Fruit fly (Drosophila melanogaster) whole organism, embryonic: ENCODE data around the gene dpr9.

ENCODE experiments used
- Atf6 ChIP-seq: fragments of 200-800 bp; sonication (Bioruptor generic); IDR thresholded peaks from 2 replicates; pipeline ENCODE4 v1.3.6; 2022; ENCODE audit warnings: missing biosample characterization, missing genetic modification characterization
- BtbVII ChIP-seq: fragments of 200-800 bp; sonication (Bioruptor generic); optimal IDR thresholded peaks from 3 replicates; lab custom pipeline; 2017; ENCODE audit warnings: missing biosample characterization, mild to moderate bottlenecking, missing genetic modification characterization
- CG10543 ChIP-seq: fragments of 200-800 bp; sonication (Bioruptor generic); optimal IDR thresholded peaks from 3 replicates; lab custom pipeline; 2017; ENCODE audit warnings: missing biosample characterization, mild to moderate bottlenecking, missing genetic modification characterization, moderate library complexity
- CG11504 ChIP-seq: fragments of 200-800 bp; sonication (Bioruptor generic); optimal IDR thresholded peaks from 3 replicates; lab custom pipeline; 2019; ENCODE audit warnings: missing biosample characterization, mild to moderate bottlenecking, missing genetic modification characterization, moderate library complexity
- CG12769 ChIP-seq: fragments of 200-800 bp; sonication (Bioruptor generic); optimal IDR thresholded peaks from 2 replicates; lab custom pipeline; 2019; ENCODE audit warnings: missing biosample characterization, mild to moderate bottlenecking, missing genetic modification characterization, moderate library complexity
- CG12942 ChIP-seq: fragments of 200-800 bp; sonication (Bioruptor generic); optimal IDR thresholded peaks from 3 replicates; lab custom pipeline; 2016; ENCODE audit warnings: missing biosample characterization, missing genetic modification characterization
- CG15696 ChIP-seq: fragments of 200-800 bp; sonication (Bioruptor generic); optimal IDR thresholded peaks from 2 replicates; lab custom pipeline; 2019; ENCODE audit warnings: missing biosample characterization, mild to moderate bottlenecking, missing genetic modification characterization, moderate library complexity
- CG18599 ChIP-seq: fragments of 200-800 bp; sonication (Bioruptor generic); optimal IDR thresholded peaks from 3 replicates; lab custom pipeline; 2017; ENCODE audit warnings: missing biosample characterization, missing genetic modification characterization, mild to moderate bottlenecking, moderate library complexity, missing genetic modification reagents
- CG30431 ChIP-seq: fragments of 200-800 bp; sonication (Bioruptor generic); optimal IDR thresholded peaks from 2 replicates; lab custom pipeline; 2017; ENCODE audit warnings: missing biosample characterization, missing genetic modification characterization
- CG7987 ChIP-seq: fragments of 200-800 bp; sonication (Bioruptor generic); optimal IDR thresholded peaks from 2 replicates; lab custom pipeline; 2018; ENCODE audit warnings: missing biosample characterization, mild to moderate bottlenecking, missing genetic modification characterization, moderate library complexity
- CG8290 ChIP-seq, 3 experiments: fragments of 200-800 bp; sonication (Bioruptor generic); optimal IDR thresholded peaks; 2 replicates each; lab custom pipeline; 2016 to 2019; ENCODE audit warnings: missing biosample characterization in 3 of 3, missing genetic modification characterization in 3 of 3, mild to moderate bottlenecking in 2 of 3, moderate library complexity in 1 of 3
- CG8359 ChIP-seq: fragments of 200-800 bp; sonication (Bioruptor generic); optimal IDR thresholded peaks from 2 replicates; lab custom pipeline; 2017; ENCODE audit warnings: missing biosample characterization, mild to moderate bottlenecking, missing genetic modification characterization, borderline replicate concordance
- CrebB ChIP-seq: fragments of 200-800 bp; sonication (Bioruptor generic); optimal IDR thresholded peaks from 3 replicates; lab custom pipeline; 2018; ENCODE audit warnings: missing biosample characterization, mild to moderate bottlenecking, missing genetic modification characterization
- D ChIP-seq, 2 experiments: fragments of 200-800 bp in 1 of 2; fragments of >200 bp in 1 of 2; sonication (Bioruptor generic) in 1 of 2; optimal IDR thresholded peaks; 2 replicates in 1 of 2; 3 replicates in 1 of 2; lab custom pipeline; 2017; ENCODE audit warnings: mild to moderate bottlenecking in 1 of 2, missing biosample characterization in 1 of 2, missing genetic modification characterization in 1 of 2, missing genetic modification reagents in 1 of 2
- Dp ChIP-seq: fragments of 200-800 bp; sonication (Bioruptor generic); optimal IDR thresholded peaks from 2 replicates; lab custom pipeline; 2018; ENCODE audit warnings: missing biosample characterization, mild to moderate bottlenecking, missing genetic modification characterization, moderate library complexity
- HHEX ChIP-seq: fragments of 200-800 bp; sonication (Bioruptor generic); optimal IDR thresholded peaks from 3 replicates; lab custom pipeline; 2017; ENCODE audit warnings: missing biosample characterization, mild to moderate bottlenecking, missing genetic modification characterization, missing genetic modification reagents
- Hey ChIP-seq: fragments of 200-800 bp; sonication (Bioruptor generic); optimal IDR thresholded peaks from 3 replicates; lab custom pipeline; 2018; ENCODE audit warnings: missing biosample characterization, mild to moderate bottlenecking, missing genetic modification characterization
- Hr51 ChIP-seq, 2 experiments: fragments of 200-800 bp; sonication (Bioruptor generic); optimal IDR thresholded peaks; 2 replicates in 1 of 2; 3 replicates in 1 of 2; lab custom pipeline; 2016 to 2018; ENCODE audit warnings: missing biosample characterization in 2 of 2, missing genetic modification characterization in 2 of 2, mild to moderate bottlenecking in 1 of 2, moderate library complexity in 1 of 2
- Max ChIP-seq: fragments of 200-800 bp; sonication (Bioruptor generic); optimal IDR thresholded peaks from 2 replicates; lab custom pipeline; 2016; ENCODE audit warnings: missing biosample characterization, mild to moderate bottlenecking, missing genetic modification characterization
- Meics ChIP-seq: fragments of 200-800 bp; sonication (Bioruptor generic); optimal IDR thresholded peaks from 2 replicates; lab custom pipeline; 2017; ENCODE audit warnings: missing biosample characterization, mild to moderate bottlenecking, missing genetic modification characterization
- Optix ChIP-seq: fragments of 200-800 bp; sonication (Bioruptor generic); IDR thresholded peaks from 3 replicates; pipeline ENCODE4 v1.3.6; 2022; ENCODE audit warnings: missing biosample characterization, missing genetic modification characterization
- Side ChIP-seq: fragments of 200-800 bp; sonication (Bioruptor generic); optimal IDR thresholded peaks from 2 replicates; lab custom pipeline; 2016; ENCODE audit warnings: missing biosample characterization, missing genetic modification characterization
- Sry-β ChIP-seq: fragments of 200-800 bp; sonication (Bioruptor generic); optimal IDR thresholded peaks from 2 replicates; lab custom pipeline; 2018; ENCODE audit warnings: missing biosample characterization, mild to moderate bottlenecking, missing genetic modification characterization, moderate library complexity
- Trl ChIP-seq, 3 experiments: fragments of >200 bp in 2 of 3; fragments of 200-800 bp in 1 of 3; sonication (Bioruptor generic) in 1 of 3; optimal IDR thresholded peaks; 2 replicates in 1 of 3; 3 replicates in 2 of 3; lab custom pipeline; 2016 to 2017; ENCODE audit warnings: missing biosample characterization in 1 of 3, missing genetic modification characterization in 1 of 3
- ara ChIP-seq: fragments of 200-800 bp; sonication (Bioruptor generic); IDR thresholded peaks from 2 replicates; pipeline ENCODE4 v1.3.6; 2022; ENCODE audit warnings: missing biosample characterization, missing genetic modification characterization
- caup ChIP-seq: fragments of 200-800 bp; sonication (Bioruptor generic); optimal IDR thresholded peaks from 3 replicates; lab custom pipeline; 2017; ENCODE audit warnings: missing biosample characterization, mild to moderate bottlenecking, missing genetic modification characterization, moderate library complexity; ENCODE audit not compliant: severe bottlenecking
- ci ChIP-seq: fragments of 200-800 bp; sonication (Bioruptor generic); IDR thresholded peaks from 3 replicates; pipeline ENCODE4 v1.3.6; 2022; ENCODE audit warnings: missing biosample characterization, missing genetic modification characterization
- crol ChIP-seq: fragments of 200-800 bp; sonication (Bioruptor generic); IDR thresholded peaks from 2 replicates; pipeline ENCODE4 v1.3.6; 2022; ENCODE audit warnings: missing biosample characterization, missing genetic modification characterization
- da ChIP-seq: fragments of 200-800 bp; sonication (Bioruptor generic); optimal IDR thresholded peaks from 2 replicates; lab custom pipeline; 2016; ENCODE audit warnings: missing biosample characterization, missing genetic modification characterization
- dimm ChIP-seq: fragments of 200-800 bp; sonication (Bioruptor generic); IDR thresholded peaks from 2 replicates; pipeline ENCODE4 v1.3.6; 2022; ENCODE audit warnings: missing biosample characterization, missing genetic modification characterization
- dpn ChIP-seq, 2 experiments: fragments of 200-800 bp; sonication (Bioruptor generic); optimal IDR thresholded peaks; 3 replicates each; lab custom pipeline; 2016; ENCODE audit warnings: missing biosample characterization in 2 of 2, missing genetic modification characterization in 2 of 2
- fd64A ChIP-seq: fragments of 200-800 bp; sonication (Bioruptor generic); optimal IDR thresholded peaks from 3 replicates; lab custom pipeline; 2018; ENCODE audit warnings: missing biosample characterization, mild to moderate bottlenecking, missing genetic modification characterization
- gce ChIP-seq: fragments of 200-800 bp; sonication (Bioruptor generic); IDR thresholded peaks from 3 replicates; pipeline ENCODE4 v1.3.6; 2022; ENCODE audit warnings: missing biosample characterization, missing genetic modification characterization
- gcm ChIP-seq: fragments of 200-800 bp; sonication (Bioruptor generic); optimal IDR thresholded peaks from 2 replicates; lab custom pipeline; 2019; ENCODE audit warnings: missing biosample characterization, mild to moderate bottlenecking, missing genetic modification characterization, moderate library complexity
- hb ChIP-seq: fragments of 200-800 bp; sonication (Bioruptor generic); IDR thresholded peaks from 3 replicates; pipeline ENCODE4 v1.3.6; 2022; ENCODE audit warnings: missing biosample characterization, missing genetic modification characterization; ENCODE audit not compliant: partially characterized antibody
- jigr1 ChIP-seq: fragments of 200-800 bp; sonication (Bioruptor generic); IDR thresholded peaks from 3 replicates; pipeline ENCODE4 v1.3.6; 2022; ENCODE audit warnings: missing biosample characterization, missing genetic modification characterization
- ken ChIP-seq: fragments of 200-800 bp; sonication (Bioruptor generic); IDR thresholded peaks from 3 replicates; pipeline ENCODE4 v1.3.6; 2022; ENCODE audit warnings: missing biosample characterization, missing genetic modification characterization
- klu ChIP-seq: fragments of 200-800 bp; sonication (Bioruptor generic); IDR thresholded peaks from 2 replicates; pipeline ENCODE4 v1.3.6; 2022; ENCODE audit warnings: missing biosample characterization, missing genetic modification characterization
- lab ChIP-seq: fragments of 200-800 bp; sonication (Bioruptor generic); optimal IDR thresholded peaks from 3 replicates; lab custom pipeline; 2017; ENCODE audit warnings: missing biosample characterization, missing genetic modification characterization, mild to moderate bottlenecking, moderate library complexity, missing genetic modification reagents
- mirr ChIP-seq: fragments of 200-800 bp; sonication (Bioruptor generic); optimal IDR thresholded peaks from 3 replicates; lab custom pipeline; 2018; ENCODE audit warnings: missing biosample characterization, mild to moderate bottlenecking, missing genetic modification characterization
- pros ChIP-seq: fragments of 200-800 bp; sonication (Bioruptor generic); optimal IDR thresholded peaks from 3 replicates; lab custom pipeline; 2019; ENCODE audit warnings: missing biosample characterization, mild to moderate bottlenecking, missing genetic modification characterization, moderate library complexity
- row ChIP-seq: fragments of 200-800 bp; sonication (Bioruptor generic); IDR thresholded peaks from 3 replicates; pipeline ENCODE4 v1.3.6; 2022; ENCODE audit warnings: missing biosample characterization, missing genetic modification characterization
- sc ChIP-seq, 3 experiments: fragments of >200 bp in 2 of 3; fragments of 200-800 bp in 1 of 3; sonication (Bioruptor generic) in 1 of 3; optimal IDR thresholded peaks; 2 replicates in 2 of 3; 3 replicates in 1 of 3; lab custom pipeline; 2017; ENCODE audit warnings: mild to moderate bottlenecking in 1 of 3, missing biosample characterization in 1 of 3, missing genetic modification characterization in 1 of 3, missing genetic modification reagents in 1 of 3
- sqz ChIP-seq: fragments of 200-800 bp; sonication (Bioruptor generic); optimal IDR thresholded peaks from 3 replicates; lab custom pipeline; 2018; ENCODE audit warnings: missing biosample characterization, mild to moderate bottlenecking, missing genetic modification characterization
- trem ChIP-seq: fragments of 200-800 bp; optimal IDR thresholded peaks from 3 replicates; lab custom pipeline; 2019; ENCODE audit warnings: missing biosample characterization, mild to moderate bottlenecking, missing genetic modification characterization, moderate library complexity
- tup ChIP-seq: fragments of 200-800 bp; sonication (Bioruptor generic); optimal IDR thresholded peaks from 2 replicates; lab custom pipeline; 2016; ENCODE audit warnings: missing biosample characterization, mild to moderate bottlenecking, missing genetic modification characterization, moderate library complexity
- zf30C ChIP-seq: fragments of 200-800 bp; sonication (Bioruptor generic); optimal IDR thresholded peaks from 3 replicates; lab custom pipeline; 2018; ENCODE audit warnings: missing biosample characterization, mild to moderate bottlenecking, missing genetic modification characterization

dpr9 gene

dm6 chr3R:15092784-15093183 is 15.8 kb upstream of the dpr9 start (continued):
- TF ChIP-seq CG8359 (GFP tag; lab: Kevin White, UChicago) (peak; percentile 21), CG12769 (tag; lab: Kevin White, UChicago) (peak; percentile 29), Hey (tag; lab: Kevin White, UChicago) (peak; percentile 24), klu (GFP tag; lab: Robert Waterston, UW) (no peak), crol (GFP tag; lab: Robert Waterston, UW) (peak; percentile 71), dimm (GFP tag; lab: Robert Waterston, UW) (no peak), Sry-β (GFP tag; lab: Kevin White, UChicago) (no peak), sqz (GFP tag; lab: Kevin White, UChicago) (peak; percentile 50), jigr1 (GFP tag; lab: Robert Waterston, UW) (no peak), CG8290 (GFP tag; optimal IDR thresholded peaks at IDR 0.05; lab: Kevin White, UChicago) (no peak), CG8290 (tag; optimal IDR thresholded peaks at IDR 0.05; lab: Kevin White, UChicago) (peak in 1 of 2 experiments; percentile 47), gce (GFP tag; lab: Robert Waterston, UW) (no peak), trem (tag; lab: Kevin White, UChicago) (peak; percentile 2), sc (optimal IDR thresholded peaks at IDR 0.05; lab: Kevin White, UChicago) (no peak), sc (GFP tag; optimal IDR thresholded peaks at IDR 0.05; lab: Kevin White, UChicago) (peak; percentile 8), row (GFP tag; lab: Robert Waterston, UW) (no peak), hb (GFP tag; lab: Robert Waterston, UW) (no peak), da (GFP tag; lab: Kevin White, UChicago) (no peak), Trl (optimal IDR thresholded peaks at IDR 0.05; lab: Kevin White, UChicago) (peak in 1 of 2 experiments; percentile 8), Trl (GFP tag; optimal IDR thresholded peaks at IDR 0.05; lab: Kevin White, UChicago) (peak; percentile 2), pros (no peak), dpn (GFP tag; optimal IDR thresholded peaks at IDR 0.05; lab: Kevin White, UChicago) (no peak), zf30C (GFP tag; lab: Kevin White, UChicago) (no peak), D (optimal IDR thresholded peaks at IDR 0.05; lab: Kevin White, UChicago) (no peak), D (GFP tag; optimal IDR thresholded peaks at IDR 0.05; lab: Kevin White, UChicago) (no peak), BtbVII (GFP tag; lab: Kevin White, UChicago) (no peak), ken (GFP tag; lab: Robert Waterston, UW) (no peak), Hr51 (GFP tag; optimal IDR thresholded peaks at IDR 0.05; lab: Kevin White, UChicago) (no peak), Atf6 (GFP tag; lab: Robert Waterston, UW) (peak; percentile 53; the same call in 1 of the 2 replicates), CG30431 (GFP tag; lab: Kevin White, UChicago) (peak; percentile 3), CrebB (tag; lab: Kevin White, UChicago) (peak; percentile 53), CG10543 (GFP tag; lab: Kevin White, UChicago) (peak; percentile 55), CG15696 (tag; lab: Kevin White, UChicago) (peak; percentile 33), ci (GFP tag; lab: Robert Waterston, UW) (0 out of 3 replicates have a peak, but pooled peaks have one; percentile 22), CG18599 (GFP tag; lab: Kevin White, UChicago) (peak; percentile 57), CG11504 (no peak), lab (GFP tag; lab: Kevin White, UChicago) (peak; percentile 77), mirr (GFP tag; lab: Kevin White, UChicago) (peak; percentile 71), CG12942 (GFP tag; lab: Kevin White, UChicago) (no peak), HHEX (GFP tag; lab: Kevin White, UChicago) (peak; percentile 31), ara (GFP tag; lab: Robert Waterston, UW) (peak; percentile 4; the same call in 1 of the 2 replicates), Max (GFP tag; lab: Kevin White, UChicago) (no peak), Dp (GFP tag; lab: Kevin White, UChicago) (no peak), caup (GFP tag; lab: Kevin White, UChicago) (peak; percentile 69), Optix (GFP tag; lab: Robert Waterston, UW) (no peak), Meics (GFP tag; lab: Kevin White, UChicago) (peak; percentile 4), gcm (GFP tag; lab: Kevin White, UChicago) (no peak), tup (GFP tag; lab: Kevin White, UChicago) (peak; percentile 3), fd64A (GFP tag; lab: Kevin White, UChicago) (peak; percentile 37), Side (GFP tag; lab: Kevin White, UChicago) (no peak), CG7987 (GFP tag; lab: Kevin White, UChicago) (peak; percentile 49)
